Worm (Caenorhabditis elegans) whole organism, L4 larva: ENCODE data around the gene mlc-7.

Experiments used
- F26F4.8 ChIP-seq: fragments of 200-800 bp; sonication (Bioruptor generic); conservative IDR thresholded peaks from 2 replicates; pipeline ENCODE4 v1.3.6; 2022; ENCODE audit warnings: missing genetic modification characterization, missing compliant biosample characterization
- F37D6.2 ChIP-seq: sonication (generic microtip); optimal IDR thresholded peaks from 2 replicates; lab custom pipeline; 2016; ENCODE audit warnings: mild to moderate bottlenecking, missing genetic modification characterization, missing compliant biosample characterization
- T20F7.1 ChIP-seq: fragments of 200-800 bp; sonication (Bioruptor generic); optimal IDR thresholded peaks from 2 replicates; lab custom pipeline; 2018; ENCODE audit warnings: mild to moderate bottlenecking, missing genetic modification characterization, missing compliant biosample characterization
- Y75B8A.6 ChIP-seq: fragments of 200-800 bp; sonication (Bioruptor generic); IDR thresholded peaks from 2 replicates; pipeline ENCODE4 v1.3.6; 2022; ENCODE audit warnings: missing genetic modification reagents, missing genetic modification characterization, missing compliant biosample characterization
- aha-1 ChIP-seq: fragments of 150-350 bp; peaks from one replicate; lab custom pipeline; 2014; ENCODE audit warnings: missing biosample characterization, missing genetic modification characterization
- aly-2 ChIP-seq: sonication (generic microtip); optimal IDR thresholded peaks from 2 replicates; lab custom pipeline; 2018; ENCODE audit warnings: missing biosample characterization, missing genetic modification characterization
- arid-1 ChIP-seq: fragments of 200-800 bp; sonication (Bioruptor generic); conservative IDR thresholded peaks from 2 replicates; pipeline ENCODE4 v1.3.6; 2022; ENCODE audit warnings: missing genetic modification reagents, missing genetic modification characterization, missing compliant biosample characterization
- attf-4 ChIP-seq: sonication (generic microtip); optimal IDR thresholded peaks from 3 replicates; lab custom pipeline; 2017; ENCODE audit warnings: missing biosample characterization, missing genetic modification characterization
- ceh-20 ChIP-seq: fragments of 200-800 bp; sonication (Bioruptor generic); IDR thresholded peaks from 2 replicates; pipeline ENCODE4 v1.3.6; 2022; ENCODE audit warnings: missing genetic modification reagents, missing genetic modification characterization, missing compliant biosample characterization
- ceh-32 ChIP-seq: sonication (generic microtip); optimal IDR thresholded peaks from 2 replicates; lab custom pipeline; 2016; ENCODE audit warnings: mild to moderate bottlenecking, missing genetic modification characterization, missing compliant biosample characterization; ENCODE audit not compliant: poor library complexity
- ces-1 ChIP-seq: fragments of 150-350 bp; sonication (generic microtip); optimal IDR thresholded peaks from 4 replicates; lab custom pipeline; 2014; ENCODE audit warnings: missing biosample characterization, missing genetic modification reagents, missing genetic modification characterization
- cey-2 ChIP-seq: sonication (generic microtip); optimal IDR thresholded peaks from 3 replicates; lab custom pipeline; 2017; ENCODE audit warnings: missing genetic modification characterization, mild to moderate bottlenecking, missing compliant biosample characterization, antibody characterized with exemption, borderline replicate concordance; ENCODE audit not compliant: insufficient read depth
- dmd-9 ChIP-seq: fragments of 200-800 bp; sonication (Bioruptor generic); IDR thresholded peaks from 2 replicates; pipeline ENCODE4 v1.3.6; 2022; ENCODE audit warnings: missing genetic modification reagents, missing genetic modification characterization, missing compliant biosample characterization
- dpl-1 ChIP-seq: fragments of 150-350 bp; optimal IDR thresholded peaks from 2 replicates; lab custom pipeline; 2014; ENCODE audit warnings: missing biosample characterization, missing genetic modification reagents, missing genetic modification characterization
- egl-27 ChIP-seq: sonication (generic microtip); optimal IDR thresholded peaks from 3 replicates; lab custom pipeline; 2017; ENCODE audit warnings: missing biosample characterization, missing genetic modification reagents, missing genetic modification characterization
- fkh-10 ChIP-seq: fragments of 150-350 bp; optimal IDR thresholded peaks from 2 replicates; lab custom pipeline; 2014; ENCODE audit warnings: missing biosample characterization, missing genetic modification reagents, missing genetic modification characterization
- gei-8 ChIP-seq: fragments of 200-800 bp; sonication (Bioruptor generic); optimal IDR thresholded peaks from 2 replicates; lab custom pipeline; 2018; ENCODE audit warnings: mild to moderate bottlenecking, missing genetic modification characterization, missing compliant biosample characterization
- hlh-11 ChIP-seq: fragments of 200-800 bp; sonication (Bioruptor generic); optimal IDR thresholded peaks from 2 replicates; lab custom pipeline; 2018; ENCODE audit warnings: mild to moderate bottlenecking, missing genetic modification characterization, missing compliant biosample characterization
- hlh-30 ChIP-seq: sonication (generic microtip); optimal IDR thresholded peaks from 2 replicates; lab custom pipeline; 2017; ENCODE audit warnings: antibody characterized with exemption, mild to moderate bottlenecking, missing genetic modification characterization, missing compliant biosample characterization; ENCODE audit not compliant: insufficient read depth
- lim-7 ChIP-seq: fragments of 200-800 bp; sonication (Bioruptor generic); IDR thresholded peaks from 2 replicates; pipeline ENCODE4 v1.3.6; 2022; ENCODE audit warnings: missing genetic modification characterization, missing compliant biosample characterization
- lin-1 ChIP-seq: fragments of 200-800 bp; sonication (Bioruptor generic); IDR thresholded peaks from 2 replicates; pipeline ENCODE4 v1.3.6; 2022; ENCODE audit warnings: missing genetic modification reagents, missing genetic modification characterization, missing compliant biosample characterization
- lin-13 ChIP-seq: fragments of 150-350 bp; optimal IDR thresholded peaks from 2 replicates; lab custom pipeline; 2014; ENCODE audit warnings: missing biosample characterization, missing genetic modification reagents, missing genetic modification characterization
- lin-15B ChIP-seq: fragments of 150-350 bp; sonication (generic microtip); optimal IDR thresholded peaks from 3 replicates; lab custom pipeline; 2014; ENCODE audit warnings: missing biosample characterization, missing genetic modification characterization
- lin-38 ChIP-seq: fragments of 200-800 bp; sonication (Bioruptor generic); IDR thresholded peaks from 2 replicates; pipeline ENCODE4 v1.3.6; 2022; ENCODE audit warnings: missing genetic modification reagents, missing genetic modification characterization, missing compliant biosample characterization
- lir-3 ChIP-seq: sonication (generic microtip); optimal IDR thresholded peaks from 2 replicates; lab custom pipeline; 2016; ENCODE audit warnings: mild to moderate bottlenecking, missing genetic modification characterization, missing compliant biosample characterization
- lsy-2 ChIP-seq, 2 experiments: fragments of 150-350 bp in 1 of 2; sonication (generic microtip) in 1 of 2; optimal IDR thresholded peaks; 2 replicates each; lab custom pipeline; 2014 to 2017; ENCODE audit warnings: missing biosample characterization in 2 of 2, missing genetic modification characterization in 2 of 2
- mdt-29 ChIP-seq: fragments of 200-800 bp; sonication (Bioruptor generic); IDR thresholded peaks from 2 replicates; pipeline ENCODE4 v1.3.6; 2022; ENCODE audit warnings: missing genetic modification reagents, missing genetic modification characterization, missing compliant biosample characterization
- mxl-3 ChIP-seq: fragments of 200-800 bp; sonication (Bioruptor generic); optimal IDR thresholded peaks from 2 replicates; lab custom pipeline; 2018; ENCODE audit warnings: mild to moderate bottlenecking, missing genetic modification characterization, missing compliant biosample characterization
- nhr-10 ChIP-seq: fragments of 150-350 bp; optimal IDR thresholded peaks from 2 replicates; lab custom pipeline; 2014; ENCODE audit warnings: missing biosample characterization, missing genetic modification characterization
- nhr-102 ChIP-seq: sonication (generic microtip); optimal IDR thresholded peaks from 2 replicates; lab custom pipeline; 2016; ENCODE audit warnings: mild to moderate bottlenecking, missing genetic modification characterization, moderate library complexity, missing compliant biosample characterization
- nhr-111 ChIP-seq: fragments of 200-800 bp; sonication (Bioruptor generic); optimal IDR thresholded peaks from 2 replicates; lab custom pipeline; 2018; ENCODE audit warnings: mild to moderate bottlenecking, missing genetic modification characterization, missing compliant biosample characterization
- nhr-25 ChIP-seq: sonication (generic microtip); optimal IDR thresholded peaks from 2 replicates; lab custom pipeline; 2017; ENCODE audit warnings: missing genetic modification characterization, mild to moderate bottlenecking, missing compliant biosample characterization, antibody characterized with exemption, moderate library complexity, borderline replicate concordance; ENCODE audit not compliant: insufficient read depth
- nhr-41 ChIP-seq: fragments of 200-800 bp; sonication (Bioruptor generic); IDR thresholded peaks from 2 replicates; pipeline ENCODE4 v1.3.6; 2022; ENCODE audit warnings: missing genetic modification reagents, missing genetic modification characterization, missing compliant biosample characterization
- nhr-42 ChIP-seq: fragments of 200-800 bp; sonication (Bioruptor generic); IDR thresholded peaks from 2 replicates; pipeline ENCODE4 v1.3.6; 2022; ENCODE audit warnings: missing genetic modification characterization, missing compliant biosample characterization
- nhr-48 ChIP-seq: sonication (generic microtip); optimal IDR thresholded peaks from 2 replicates; lab custom pipeline; 2016; ENCODE audit warnings: mild to moderate bottlenecking, missing genetic modification characterization, missing compliant biosample characterization
- nhr-6 ChIP-seq: fragments of 150-350 bp; optimal IDR thresholded peaks from 2 replicates; lab custom pipeline; 2014; ENCODE audit warnings: missing biosample characterization, missing genetic modification characterization
- nhr-77 ChIP-seq: fragments of 150-350 bp; optimal IDR thresholded peaks from 2 replicates; lab custom pipeline; 2014; ENCODE audit warnings: missing biosample characterization, missing genetic modification characterization
- pha-4 ChIP-seq, 2 experiments: fragments of 150-350 bp in 1 of 2; fragments of 200-800 bp in 1 of 2; sonication (Bioruptor generic) in 1 of 2; IDR thresholded peaks in 1 of 2; optimal IDR thresholded peaks in 1 of 2; 2 replicates each; pipeline versions ENCODE4 v1.3.6 to Lab custom; 2014 to 2022; ENCODE audit warnings: missing genetic modification characterization in 2 of 2, missing genetic modification reagents in 2 of 2, missing biosample characterization in 1 of 2, missing compliant biosample characterization in 1 of 2
- php-3 ChIP-seq: fragments of 200-800 bp; sonication (Bioruptor generic); IDR thresholded peaks from 2 replicates; pipeline ENCODE4 v1.3.6; 2022; ENCODE audit warnings: missing genetic modification reagents, missing genetic modification characterization, missing compliant biosample characterization
- pqm-1 ChIP-seq: sonication (generic microtip); optimal IDR thresholded peaks from 2 replicates; lab custom pipeline; 2017; ENCODE audit warnings: missing biosample characterization, missing genetic modification characterization
- sdz-12 ChIP-seq: fragments of 200-800 bp; sonication (Bioruptor generic); optimal IDR thresholded peaks from 2 replicates; lab custom pipeline; 2018; ENCODE audit warnings: mild to moderate bottlenecking, missing genetic modification characterization, missing compliant biosample characterization
- set-16 ChIP-seq: fragments of 200-800 bp; sonication (Bioruptor generic); IDR thresholded peaks from 2 replicates; pipeline ENCODE4 v1.3.6; 2022; ENCODE audit warnings: missing genetic modification reagents, missing genetic modification characterization, missing compliant biosample characterization
- skn-1 ChIP-seq: fragments of 150-350 bp; optimal IDR thresholded peaks from 2 replicates; lab custom pipeline; 2014; ENCODE audit warnings: missing biosample characterization, missing genetic modification characterization
- snpc-1.2 ChIP-seq: fragments of 200-800 bp; sonication (Bioruptor generic); IDR thresholded peaks from 2 replicates; pipeline ENCODE4 v1.3.6; 2022; ENCODE audit warnings: missing genetic modification reagents, missing genetic modification characterization, missing compliant biosample characterization
- spr-1 ChIP-seq: sonication (generic microtip); optimal IDR thresholded peaks from 2 replicates; lab custom pipeline; 2016; ENCODE audit warnings: mild to moderate bottlenecking, missing genetic modification characterization, missing compliant biosample characterization
- spr-3 ChIP-seq: fragments of 200-800 bp; sonication (Bioruptor generic); optimal IDR thresholded peaks from 2 replicates; lab custom pipeline; 2018; ENCODE audit warnings: mild to moderate bottlenecking, missing genetic modification characterization, missing compliant biosample characterization
- tag-97 ChIP-seq: fragments of 200-800 bp; sonication (Bioruptor generic); IDR thresholded peaks from 2 replicates; pipeline ENCODE4 v1.3.6; 2022; ENCODE audit warnings: missing genetic modification characterization, missing compliant biosample characterization
- tra-1 ChIP-seq: fragments of 200-800 bp; sonication (Bioruptor generic); IDR thresholded peaks from 2 replicates; pipeline ENCODE4 v1.3.6; 2022; ENCODE audit warnings: missing genetic modification reagents, missing genetic modification characterization, missing compliant biosample characterization
- unc-62 ChIP-seq, 3 experiments: fragments of 150-350 bp in 1 of 3; sonication (generic microtip); optimal IDR thresholded peaks in 2 of 3; peaks in 1 of 3; 1 replicate in 1 of 3; 2 replicates in 2 of 3; lab custom pipeline; 2014 to 2017; ENCODE audit warnings: missing biosample characterization in 3 of 3, missing genetic modification characterization in 3 of 3, missing genetic modification reagents in 3 of 3, missing genotype in 1 of 3
- ztf-11 ChIP-seq: fragments of 150-350 bp; optimal IDR thresholded peaks from 2 replicates; lab custom pipeline; 2014; ENCODE audit warnings: missing biosample characterization, missing genetic modification characterization
- ztf-7 ChIP-seq: fragments of 150-350 bp; optimal IDR thresholded peaks from 2 replicates; lab custom pipeline; 2014; ENCODE audit warnings: missing biosample characterization, missing genetic modification characterization

Gene mlc-7

ce11 chrIII:13771145-13771544 lies 19.9 kb downstream of the mlc-7 start, which contains the start of the genes cyk-4 and pdr-1 (continued):
- TF ChIP-seq pha-4 (GFP tag; IDR thresholded peaks at IDR 0.05; lab: Robert Waterston, UW) (no peak), pha-4 (tag; optimal IDR thresholded peaks at IDR 0.05; lab: Kevin White, UChicago) (no peak), nhr-111 (no peak), tra-1 (GFP tag; lab: Robert Waterston, UW) (no peak), ztf-11 (tag; lab: Kevin White, UChicago) (no peak), ceh-20 (no peak), unc-62 (GFP tag; optimal IDR thresholded peaks at IDR 0.05 in 1 of 2; lab: Kevin White, UChicago) (peak in 1 of 2 experiments; percentile 77), unc-62 (tag; optimal IDR thresholded peaks at IDR 0.05; lab: Kevin White, UChicago) (no peak), spr-3 (GFP tag; lab: Kevin White, UChicago) (no peak), sdz-12 (GFP tag; lab: Kevin White, UChicago) (no peak), spr-1 (tag; lab: Kevin White, UChicago) (no peak), lsy-2 (tag; optimal IDR thresholded peaks at IDR 0.05; lab: Kevin White, UChicago) (no peak), lin-38 (peak; percentile 91), ceh-32 (no peak), mdt-29 (GFP tag; lab: Robert Waterston, UW) (no peak), lin-13 (peak; percentile 18), hlh-30 (tag; lab: Kevin White, UChicago) (peak; percentile 88), skn-1 (no peak), nhr-42 (no peak), lin-15B (tag; lab: Kevin White, UChicago) (no peak), lim-7 (no peak), arid-1 (GFP tag; lab: Robert Waterston, UW) (no peak), T20F7.1 (no peak), cey-2 (tag; lab: Kevin White, UChicago) (no peak), ztf-7 (tag; lab: Kevin White, UChicago) (no peak), nhr-41 (GFP tag; lab: Robert Waterston, UW) (no peak), lir-3 (no peak), nhr-48 (tag; lab: Kevin White, UChicago) (no peak), set-16 (no peak), F26F4.8 (no peak), nhr-6 (peak; percentile 72), fkh-10 (GFP tag; lab: Kevin White, UChicago) (no peak), snpc-1.2 (GFP tag; lab: Robert Waterston, UW) (no peak), aly-2 (no peak), nhr-10 (tag; lab: Kevin White, UChicago) (no peak), mxl-3 (GFP tag; lab: Kevin White, UChicago) (no peak), dpl-1 (GFP tag; lab: Kevin White, UChicago) (peak; percentile 81), aha-1 (tag; lab: Kevin White, UChicago) (no peak), nhr-25 (tag; lab: Kevin White, UChicago) (no peak), hlh-11 (tag; lab: Kevin White, UChicago) (no peak), gei-8 (GFP tag; lab: Kevin White, UChicago) (no peak), dmd-9 (GFP tag; lab: Robert Waterston, UW) (no peak), ces-1 (GFP tag; lab: Kevin White, UChicago) (no peak), nhr-77 (tag; lab: Kevin White, UChicago) (peak; percentile 49), egl-27 (tag; lab: Kevin White, UChicago) (no peak), attf-4 (no peak), tag-97 (GFP tag; lab: Robert Waterston, UW) (no peak), pqm-1 (tag; lab: Kevin White, UChicago) (no peak), Y75B8A.6 (GFP tag; lab: Robert Waterston, UW) (no peak), F37D6.2 (tag; lab: Kevin White, UChicago) (no peak), nhr-102 (tag; lab: Kevin White, UChicago) (no peak), php-3 (GFP tag; lab: Robert Waterston, UW) (no peak), lin-1 (GFP tag; lab: Robert Waterston, UW) (no peak)
